Worm (Caenorhabditis elegans) whole organism, late embryonic: ENCODE measurements around the gene K11H3.5.

Source experiments
- C08G9.2 ChIP-seq: sonication (generic microtip); optimal IDR thresholded peaks from 2 replicates; lab custom pipeline; 2016; ENCODE audit warnings: mild to moderate bottlenecking, missing genetic modification characterization, moderate library complexity, missing compliant biosample characterization
- C38D4.7 ChIP-seq: fragments of 200-800 bp; sonication (Bioruptor generic); optimal IDR thresholded peaks from 2 replicates; lab custom pipeline; 2018; ENCODE audit warnings: mild to moderate bottlenecking, missing genetic modification characterization, moderate library complexity, missing compliant biosample characterization
- F13H6.1 ChIP-seq: sonication (generic microtip); optimal IDR thresholded peaks from 2 replicates; lab custom pipeline; 2016; ENCODE audit warnings: missing genetic modification characterization, missing compliant biosample characterization
- K02D7.2 ChIP-seq: sonication (generic microtip); optimal IDR thresholded peaks from 2 replicates; lab custom pipeline; 2017; ENCODE audit warnings: mild to moderate bottlenecking, missing genetic modification characterization, missing compliant biosample characterization
- K09A11.1 ChIP-seq: sonication (generic microtip); optimal IDR thresholded peaks from 2 replicates; lab custom pipeline; 2017; ENCODE audit warnings: antibody characterized with exemption, mild to moderate bottlenecking, missing genetic modification characterization, missing compliant biosample characterization; ENCODE audit not compliant: insufficient read depth
- T23F11.4 ChIP-seq: fragments of 200-800 bp; sonication (Bioruptor generic); optimal IDR thresholded peaks from 2 replicates; lab custom pipeline; 2018; ENCODE audit warnings: mild to moderate bottlenecking, missing genetic modification characterization, missing compliant biosample characterization
- ahr-1 ChIP-seq: sonication (generic microtip); optimal IDR thresholded peaks from 2 replicates; lab custom pipeline; 2016; ENCODE audit warnings: missing genetic modification characterization, missing compliant biosample characterization
- ama-1 ChIP-seq: fragments of 150-350 bp; optimal IDR thresholded peaks from 2 replicates; lab custom pipeline; 2014
- ceh-14 ChIP-seq: sonication (generic microtip); optimal IDR thresholded peaks from 2 replicates; lab custom pipeline; 2016; ENCODE audit warnings: missing genotype, missing genetic modification characterization, missing compliant biosample characterization
- ceh-18 ChIP-seq: sonication (generic microtip); optimal IDR thresholded peaks from 2 replicates; lab custom pipeline; 2016; ENCODE audit warnings: missing genetic modification characterization, missing compliant biosample characterization
- ceh-2 ChIP-seq: sonication (generic microtip); optimal IDR thresholded peaks from 2 replicates; lab custom pipeline; 2016; ENCODE audit warnings: missing genotype, missing genetic modification characterization, missing compliant biosample characterization
- ceh-22 ChIP-seq: sonication (generic microtip); optimal IDR thresholded peaks from 2 replicates; lab custom pipeline; 2017; ENCODE audit warnings: missing biosample characterization, missing genetic modification characterization
- ceh-24 ChIP-seq: sonication (generic microtip); optimal IDR thresholded peaks from 2 replicates; lab custom pipeline; 2016; ENCODE audit warnings: mild to moderate bottlenecking, missing genetic modification characterization, missing compliant biosample characterization
- ceh-30 ChIP-seq: fragments of 150-350 bp; optimal IDR thresholded peaks from 2 replicates; lab custom pipeline; 2014; ENCODE audit warnings: missing biosample characterization, missing genetic modification characterization
- ceh-34 ChIP-seq: sonication (generic microtip); optimal IDR thresholded peaks from 2 replicates; lab custom pipeline; 2016; ENCODE audit warnings: mild to moderate bottlenecking, missing genetic modification characterization, missing compliant biosample characterization
- ceh-45 ChIP-seq: fragments of 200-800 bp; sonication (Bioruptor generic); IDR thresholded peaks from 2 replicates; pipeline ENCODE4 v1.3.6; 2022; ENCODE audit warnings: missing genetic modification reagents, missing genetic modification characterization, missing compliant biosample characterization
- ceh-48 ChIP-seq: sonication (generic microtip); optimal IDR thresholded peaks from 2 replicates; lab custom pipeline; 2016; ENCODE audit warnings: missing genetic modification characterization, inconsistent platforms, missing compliant biosample characterization
- ceh-6 ChIP-seq: fragments of 200-800 bp; sonication (Bioruptor generic); optimal IDR thresholded peaks from 2 replicates; lab custom pipeline; 2018; ENCODE audit warnings: mild to moderate bottlenecking, missing genetic modification characterization, missing compliant biosample characterization
- ceh-9 ChIP-seq: sonication (generic microtip); optimal IDR thresholded peaks from 2 replicates; lab custom pipeline; 2016; ENCODE audit warnings: mild to moderate bottlenecking, missing genetic modification characterization, inconsistent platforms, missing compliant biosample characterization
- elt-2 ChIP-seq: sonication (generic microtip); optimal IDR thresholded peaks from 2 replicates; lab custom pipeline; 2016; ENCODE audit warnings: missing genetic modification reagents, missing genetic modification characterization, missing compliant biosample characterization
- elt-4 ChIP-seq: sonication (generic microtip); optimal IDR thresholded peaks from 2 replicates; lab custom pipeline; 2016; ENCODE audit warnings: missing genetic modification characterization, missing compliant biosample characterization
- ets-4 ChIP-seq: sonication (generic microtip); optimal IDR thresholded peaks from 2 replicates; lab custom pipeline; 2016; ENCODE audit warnings: missing genetic modification characterization, missing compliant biosample characterization
- eyg-1 ChIP-seq: sonication (generic microtip); optimal IDR thresholded peaks from 2 replicates; lab custom pipeline; 2016; ENCODE audit warnings: missing genotype, missing genetic modification characterization, missing compliant biosample characterization
- fax-1 ChIP-seq: sonication (generic microtip); optimal IDR thresholded peaks from 2 replicates; lab custom pipeline; 2016; ENCODE audit warnings: missing genotype, missing genetic modification characterization, missing compliant biosample characterization
- fkh-10 ChIP-seq: fragments of 150-350 bp; optimal IDR thresholded peaks from 2 replicates; lab custom pipeline; 2014; ENCODE audit warnings: missing biosample characterization, missing genetic modification reagents, missing genetic modification characterization
- fkh-6 ChIP-seq: sonication (generic microtip); optimal IDR thresholded peaks from 2 replicates; lab custom pipeline; 2016; ENCODE audit warnings: missing genetic modification characterization, missing compliant biosample characterization
- gmeb-2 ChIP-seq: sonication (generic microtip); optimal IDR thresholded peaks from 2 replicates; lab custom pipeline; 2016; ENCODE audit warnings: missing genetic modification characterization, inconsistent platforms, missing compliant biosample characterization
- hlh-13 ChIP-seq: fragments of 200-800 bp; sonication (Bioruptor generic); optimal IDR thresholded peaks from 2 replicates; lab custom pipeline; 2018; ENCODE audit warnings: mild to moderate bottlenecking, missing genetic modification characterization, missing compliant biosample characterization
- hlh-15 ChIP-seq: sonication (generic microtip); optimal IDR thresholded peaks from 2 replicates; lab custom pipeline; 2016; ENCODE audit warnings: missing genetic modification characterization, missing compliant biosample characterization
- hlh-6 ChIP-seq: sonication (generic microtip); optimal IDR thresholded peaks from 2 replicates; lab custom pipeline; 2016; ENCODE audit warnings: missing genotype, missing genetic modification characterization, missing compliant biosample characterization
- hlh-8 ChIP-seq: sonication (generic microtip); optimal IDR thresholded peaks from 2 replicates; lab custom pipeline; 2016; ENCODE audit warnings: missing genotype, missing genetic modification characterization, missing compliant biosample characterization
- lim-6 ChIP-seq: sonication (generic microtip); optimal IDR thresholded peaks from 2 replicates; lab custom pipeline; 2016; ENCODE audit warnings: missing genetic modification characterization, missing compliant biosample characterization
- lin-11 ChIP-seq: fragments of 200-800 bp; sonication (Bioruptor generic); optimal IDR thresholded peaks from 2 replicates; lab custom pipeline; 2018; ENCODE audit warnings: mild to moderate bottlenecking, missing genetic modification characterization, missing compliant biosample characterization
- madf-2 ChIP-seq: sonication (generic microtip); optimal IDR thresholded peaks from 2 replicates; lab custom pipeline; 2017; ENCODE audit warnings: missing genetic modification characterization, missing compliant biosample characterization
- mec-3 ChIP-seq: sonication (generic microtip); optimal IDR thresholded peaks from 2 replicates; lab custom pipeline; 2016; ENCODE audit warnings: borderline replicate concordance, missing genetic modification characterization, missing compliant biosample characterization
- nfya-1 ChIP-seq: sonication (generic microtip); optimal IDR thresholded peaks from 2 replicates; lab custom pipeline; 2017; ENCODE audit warnings: missing genetic modification characterization, mild to moderate bottlenecking, missing compliant biosample characterization, antibody characterized with exemption, moderate library complexity
- nhr-232 ChIP-seq: sonication (generic microtip); optimal IDR thresholded peaks from 2 replicates; lab custom pipeline; 2016; ENCODE audit warnings: missing genetic modification characterization, missing compliant biosample characterization
- npax-4 ChIP-seq: sonication (generic microtip); optimal IDR thresholded peaks from 2 replicates; lab custom pipeline; 2016; ENCODE audit warnings: missing genetic modification characterization, missing compliant biosample characterization
- odd-2 ChIP-seq: sonication (generic microtip); optimal IDR thresholded peaks from 2 replicates; lab custom pipeline; 2017; ENCODE audit warnings: antibody characterized with exemption, mild to moderate bottlenecking, missing genetic modification characterization, missing compliant biosample characterization
- pat-9 ChIP-seq: fragments of 200-800 bp; sonication (Bioruptor generic); optimal IDR thresholded peaks from 2 replicates; lab custom pipeline; 2018; ENCODE audit warnings: mild to moderate bottlenecking, missing genetic modification characterization, moderate library complexity, missing compliant biosample characterization
- pqm-1 ChIP-seq: sonication (generic microtip); optimal IDR thresholded peaks from 2 replicates; lab custom pipeline; 2016; ENCODE audit warnings: missing genetic modification characterization, missing compliant biosample characterization
- ref-2 ChIP-seq: sonication (generic microtip); optimal IDR thresholded peaks from 2 replicates; lab custom pipeline; 2016; ENCODE audit warnings: missing genetic modification characterization, missing compliant biosample characterization
- sox-4 ChIP-seq: sonication (generic microtip); optimal IDR thresholded peaks from 2 replicates; lab custom pipeline; 2017; ENCODE audit warnings: mild to moderate bottlenecking, missing genetic modification characterization, inconsistent platforms, missing compliant biosample characterization
- tbx-2 ChIP-seq: sonication (generic microtip); optimal IDR thresholded peaks from 2 replicates; lab custom pipeline; 2016; ENCODE audit warnings: missing genetic modification characterization, missing compliant biosample characterization
- ttx-3 ChIP-seq: sonication (generic microtip); optimal IDR thresholded peaks from 2 replicates; lab custom pipeline; 2016; ENCODE audit warnings: missing genetic modification reagents, missing genetic modification characterization, missing compliant biosample characterization
- unc-3 ChIP-seq, 2 experiments: fragments of 200-800 bp in 1 of 2; sonication (Bioruptor generic) in 1 of 2; sonication (generic microtip) in 1 of 2; conservative IDR thresholded peaks in 1 of 2; optimal IDR thresholded peaks in 1 of 2; 2 replicates each; pipeline versions ENCODE4 v1.3.6 to Lab custom; 2016 to 2022; ENCODE audit warnings: missing compliant biosample characterization in 2 of 2, missing genetic modification characterization in 2 of 2, missing genetic modification reagents in 1 of 2
- unc-42 ChIP-seq: sonication (generic microtip); optimal IDR thresholded peaks from 2 replicates; lab custom pipeline; 2016; ENCODE audit warnings: missing genotype, missing genetic modification characterization, missing compliant biosample characterization
- unc-55 ChIP-seq: sonication (generic microtip); optimal IDR thresholded peaks from 2 replicates; lab custom pipeline; 2017; ENCODE audit warnings: missing biosample characterization, missing genetic modification reagents, missing genetic modification characterization
- unc-86 ChIP-seq: sonication (generic microtip); optimal IDR thresholded peaks from 2 replicates; lab custom pipeline; 2016; ENCODE audit warnings: missing genetic modification characterization, missing compliant biosample characterization

The K11H3.5 gene

ce11 chrIII:9867352-9867751, 23.8 kb downstream of the K11H3.5 start:
- TF ChIP-seq unc-42 (tag; lab: Kevin White, UChicago) (peak; percentile 94), tbx-2 (tag; lab: Kevin White, UChicago) (no peak)
- TF ChIP-seq, all 69 proteins: peak for 1

ce11 chrIII:9867780-9868503, 24.4 kb downstream of the K11H3.5 start, which contains the start of gene dhhc-4:
TSS of gene dhhc-4 (minus strand) at chrIII:9867792.
- peak; percentile 79 for TF ChIP-seq elt-2 (tag; lab: Kevin White, UChicago)
- no peak for TF ChIP-seq K02D7.2 (tag; lab: Kevin White, UChicago)
- TF ChIP-seq sox-4, result no peak
- peak; percentile 0 for TF ChIP-seq nfya-1 (tag; lab: Kevin White, UChicago)
- TF ChIP-seq ceh-48 (tag; lab: Kevin White, UChicago), result no peak
- no peak for TF ChIP-seq T23F11.4
- TF ChIP-seq hlh-8 (tag; lab: Kevin White, UChicago), result peak; percentile 81
- peak; percentile 91 for TF ChIP-seq ets-4 (tag; lab: Kevin White, UChicago)
- peak; percentile 6 for TF ChIP-seq ahr-1 (tag; lab: Kevin White, UChicago)
- no peak for TF ChIP-seq ceh-22 (tag; lab: Kevin White, UChicago)
- no peak for TF ChIP-seq C38D4.7 (GFP tag; lab: Kevin White, UChicago)
- no peak for TF ChIP-seq hlh-15 (tag; lab: Kevin White, UChicago)
- TF ChIP-seq ref-2 (tag; lab: Kevin White, UChicago), result peak; percentile 9
- TF ChIP-seq gmeb-2 (tag; lab: Kevin White, UChicago), result peak; percentile 8
- TF ChIP-seq lin-11 (tag; lab: Kevin White, UChicago), result no peak
- no peak for TF ChIP-seq ceh-18 (tag; lab: Kevin White, UChicago)
- no peak for TF ChIP-seq lim-6
- TF ChIP-seq fax-1 (tag; lab: Kevin White, UChicago), result peak; percentile 23
- no peak for TF ChIP-seq unc-3 (GFP tag; conservative IDR thresholded peaks at IDR 0.05; lab: Robert Waterston, UW)
- TF ChIP-seq unc-3 (tag; optimal IDR thresholded peaks at IDR 0.05; lab: Kevin White, UChicago), result no peak
- peak; percentile 46 for TF ChIP-seq ttx-3
- TF ChIP-seq pqm-1 (tag; lab: Kevin White, UChicago), result no peak
- no peak for TF ChIP-seq madf-2 (tag; lab: Kevin White, UChicago)
- no peak for TF ChIP-seq eyg-1 (tag; lab: Kevin White, UChicago)
- no peak for TF ChIP-seq ceh-30 (tag; lab: Kevin White, UChicago)
- peak; percentile 19 for TF ChIP-seq ceh-34 (tag; lab: Kevin White, UChicago)
- no peak for TF ChIP-seq odd-2 (tag; lab: Kevin White, UChicago)
- TF ChIP-seq tbx-2 (tag; lab: Kevin White, UChicago), result peak; percentile 81
- TF ChIP-seq hlh-13 (GFP tag; lab: Kevin White, UChicago), result no peak
- peak; percentile 58 for TF ChIP-seq unc-86 (tag; lab: Kevin White, UChicago)
- TF ChIP-seq unc-42 (tag; lab: Kevin White, UChicago), result no peak
- peak; percentile 3 for TF ChIP-seq unc-55
- TF ChIP-seq nhr-232 (tag; lab: Kevin White, UChicago), result no peak
- peak; percentile 13 for TF ChIP-seq hlh-6 (tag; lab: Kevin White, UChicago)
- no peak for TF ChIP-seq F13H6.1 (tag; lab: Kevin White, UChicago)
- no peak for TF ChIP-seq mec-3 (tag; lab: Kevin White, UChicago)
- peak; percentile 91 for TF ChIP-seq ceh-2 (tag; lab: Kevin White, UChicago)
- TF ChIP-seq pat-9, result no peak
- TF ChIP-seq ceh-24 (tag; lab: Kevin White, UChicago), result no peak
- TF ChIP-seq ceh-14 (tag; lab: Kevin White, UChicago), result peak; percentile 74
- no peak for TF ChIP-seq ceh-45 (GFP tag; lab: Robert Waterston, UW)
- TF ChIP-seq K09A11.1 (tag; lab: Kevin White, UChicago), result no peak
- no peak for TF ChIP-seq elt-4
- peak; percentile 92 for TF ChIP-seq C08G9.2 (tag; lab: Kevin White, UChicago)
- TF ChIP-seq ama-1 (lab: Kevin White, UChicago), result no peak
- no peak for TF ChIP-seq ceh-6
- no peak for TF ChIP-seq fkh-6 (tag; lab: Kevin White, UChicago)
- TF ChIP-seq fkh-10 (GFP tag; lab: Kevin White, UChicago), result no peak
- TF ChIP-seq ceh-9 (tag; lab: Kevin White, UChicago), result no peak
- TF ChIP-seq npax-4 (tag; lab: Kevin White, UChicago), result no peak
